Fruit fly (Drosophila melanogaster) whole organism, prepupa: Measurements from ENCODE around the gene Polr3H.

Source experiments
- CG10631 ChIP-seq: fragments of 200-800 bp; sonication (Bioruptor generic); optimal IDR thresholded peaks from 2 replicates; lab custom pipeline; 2016; ENCODE audit warnings: missing biosample characterization, missing genetic modification characterization
- CG10669 ChIP-seq: fragments of 200-800 bp; sonication (Bioruptor generic); optimal IDR thresholded peaks from 3 replicates; lab custom pipeline; 2018; ENCODE audit warnings: missing biosample characterization, mild to moderate bottlenecking, missing genetic modification characterization, moderate library complexity
- CG11294 ChIP-seq: fragments of 200-800 bp; sonication (Bioruptor generic); IDR thresholded peaks from 2 replicates; pipeline ENCODE4 v1.3.6; 2022; ENCODE audit warnings: missing biosample characterization, missing genetic modification characterization
- CG11902 ChIP-seq: fragments of 200-800 bp; sonication (Bioruptor generic); optimal IDR thresholded peaks from 3 replicates; lab custom pipeline; 2016; ENCODE audit warnings: missing biosample characterization, missing genetic modification characterization
- CG15336 ChIP-seq: fragments of 200-800 bp; sonication (Bioruptor generic); IDR thresholded peaks from 2 replicates; pipeline ENCODE4 v1.3.6; 2022; ENCODE audit warnings: missing biosample characterization, missing genetic modification characterization
- CG16779 ChIP-seq: fragments of 200-800 bp; sonication (Bioruptor generic); optimal IDR thresholded peaks from 3 replicates; lab custom pipeline; 2017; ENCODE audit warnings: missing biosample characterization, mild to moderate bottlenecking, missing genetic modification characterization
- CG3032 ChIP-seq: fragments of 200-800 bp; optimal IDR thresholded peaks from 2 replicates; lab custom pipeline; 2019; ENCODE audit warnings: missing biosample characterization, mild to moderate bottlenecking, missing genetic modification characterization, moderate library complexity
- CG31627 ChIP-seq: fragments of 200-800 bp; sonication (Bioruptor generic); optimal IDR thresholded peaks from 3 replicates; lab custom pipeline; 2016; ENCODE audit warnings: missing biosample characterization, missing genetic modification characterization
- CG32006 ChIP-seq: fragments of 200-800 bp; sonication (Bioruptor generic); optimal IDR thresholded peaks from 3 replicates; lab custom pipeline; 2017; ENCODE audit warnings: missing biosample characterization, mild to moderate bottlenecking, missing genetic modification characterization
- CG34406 ChIP-seq: fragments of 200-800 bp; sonication (Bioruptor generic); optimal IDR thresholded peaks from 3 replicates; lab custom pipeline; 2016; ENCODE audit warnings: missing biosample characterization, missing genetic modification characterization
- CG3919 ChIP-seq: fragments of 200-800 bp; sonication (Bioruptor generic); optimal IDR thresholded peaks from 3 replicates; lab custom pipeline; 2016; ENCODE audit warnings: missing biosample characterization, missing genetic modification characterization
- CG4318 ChIP-seq: fragments of 200-800 bp; sonication (Bioruptor generic); optimal IDR thresholded peaks from 3 replicates; lab custom pipeline; 2017; ENCODE audit warnings: missing biosample characterization, mild to moderate bottlenecking, missing genetic modification characterization
- CG6276 ChIP-seq: fragments of 200-800 bp; sonication (Bioruptor generic); optimal IDR thresholded peaks from 2 replicates; lab custom pipeline; 2017; ENCODE audit warnings: missing biosample characterization, mild to moderate bottlenecking, missing genetic modification characterization
- CG6792 ChIP-seq: fragments of 200-800 bp; sonication (Bioruptor generic); optimal IDR thresholded peaks from 3 replicates; lab custom pipeline; 2016; ENCODE audit warnings: missing biosample characterization, missing genetic modification characterization
- CG6808 ChIP-seq: fragments of 200-800 bp; sonication (Bioruptor generic); optimal IDR thresholded peaks from 3 replicates; lab custom pipeline; 2017; ENCODE audit warnings: missing biosample characterization, missing genetic modification characterization, mild to moderate bottlenecking, moderate library complexity, missing genetic modification reagents
- CG8319 ChIP-seq: fragments of 200-800 bp; sonication (Bioruptor generic); optimal IDR thresholded peaks from 3 replicates; lab custom pipeline; 2016; ENCODE audit warnings: missing biosample characterization, missing genetic modification characterization
- CG9139 ChIP-seq: fragments of 200-800 bp; sonication (Bioruptor generic); optimal IDR thresholded peaks from 3 replicates; lab custom pipeline; 2017; ENCODE audit warnings: missing biosample characterization, mild to moderate bottlenecking, missing genetic modification characterization
- Eip78C ChIP-seq: fragments of 200-800 bp; sonication (Bioruptor generic); peaks from one replicate; lab custom pipeline; 2016; ENCODE audit warnings: missing biosample characterization, missing genetic modification characterization
- Eip93F ChIP-seq: fragments of 200-800 bp; sonication (Bioruptor generic); optimal IDR thresholded peaks from 2 replicates; lab custom pipeline; 2016; ENCODE audit warnings: missing biosample characterization, mild to moderate bottlenecking, missing genetic modification characterization
- Ets21C ChIP-seq: fragments of 200-800 bp; sonication (Bioruptor generic); optimal IDR thresholded peaks from 3 replicates; lab custom pipeline; 2016; ENCODE audit warnings: missing biosample characterization, missing genetic modification characterization
- Ets96B ChIP-seq: fragments of 200-800 bp; optimal IDR thresholded peaks from 2 replicates; lab custom pipeline; 2019; ENCODE audit warnings: missing biosample characterization, mild to moderate bottlenecking, missing genetic modification characterization, moderate library complexity
- Gug ChIP-seq: fragments of 200-800 bp; sonication (Bioruptor generic); IDR thresholded peaks from 2 replicates; pipeline ENCODE4 v1.3.6; 2022; ENCODE audit warnings: missing biosample characterization, missing genetic modification characterization
- Hr4 ChIP-seq: fragments of 200-800 bp; sonication (Bioruptor generic); optimal IDR thresholded peaks from 3 replicates; lab custom pipeline; 2016; ENCODE audit warnings: missing biosample characterization, missing genetic modification characterization
- Met ChIP-seq: fragments of 200-800 bp; sonication (Bioruptor generic); optimal IDR thresholded peaks from 3 replicates; lab custom pipeline; 2016; ENCODE audit warnings: missing biosample characterization, missing genetic modification characterization
- OdsH ChIP-seq: fragments of 200-800 bp; sonication (Bioruptor generic); optimal IDR thresholded peaks from 3 replicates; lab custom pipeline; 2016; ENCODE audit warnings: missing biosample characterization, missing genetic modification characterization
- Smox ChIP-seq: fragments of 200-800 bp; sonication (Bioruptor generic); optimal IDR thresholded peaks from 3 replicates; lab custom pipeline; 2016; ENCODE audit warnings: missing biosample characterization, missing genetic modification characterization
- Sox14 ChIP-seq: fragments of 200-800 bp; sonication (Bioruptor generic); optimal IDR thresholded peaks from 3 replicates; lab custom pipeline; 2016; ENCODE audit warnings: missing biosample characterization, missing genetic modification characterization
- achi ChIP-seq: fragments of 200-800 bp; sonication (Bioruptor generic); optimal IDR thresholded peaks from 3 replicates; lab custom pipeline; 2016; ENCODE audit warnings: missing biosample characterization, missing genetic modification characterization
- acj6 ChIP-seq: fragments of 200-800 bp; sonication (Bioruptor generic); optimal IDR thresholded peaks from 3 replicates; lab custom pipeline; 2016; ENCODE audit warnings: missing biosample characterization, missing genetic modification characterization
- dsx ChIP-seq: fragments of 200-800 bp; optimal IDR thresholded peaks from 3 replicates; lab custom pipeline; 2019; ENCODE audit warnings: missing biosample characterization, mild to moderate bottlenecking, missing genetic modification characterization, moderate library complexity; ENCODE audit not compliant: poor library complexity, severe bottlenecking
- eg ChIP-seq: fragments of 200-800 bp; sonication (Bioruptor generic); IDR thresholded peaks from 3 replicates; pipeline ENCODE4 v1.3.6; 2022; ENCODE audit warnings: missing biosample characterization, missing genetic modification characterization
- fd59A ChIP-seq: fragments of 200-800 bp; sonication (Bioruptor generic); optimal IDR thresholded peaks from 2 replicates; lab custom pipeline; 2017; ENCODE audit warnings: missing biosample characterization, mild to moderate bottlenecking, missing genetic modification characterization, missing genetic modification reagents
- fd85E ChIP-seq: fragments of 200-800 bp; sonication (Bioruptor generic); optimal IDR thresholded peaks from 3 replicates; lab custom pipeline; 2016; ENCODE audit warnings: missing biosample characterization, missing genetic modification characterization
- net ChIP-seq: fragments of 200-800 bp; sonication (Bioruptor generic); optimal IDR thresholded peaks from 3 replicates; lab custom pipeline; 2016; ENCODE audit warnings: missing biosample characterization, missing genetic modification characterization
- pdm3 ChIP-seq: fragments of 200-800 bp; sonication (Bioruptor generic); optimal IDR thresholded peaks from 3 replicates; lab custom pipeline; 2016; ENCODE audit warnings: missing biosample characterization, missing genetic modification characterization
- spab ChIP-seq: fragments of 200-800 bp; sonication (Bioruptor generic); optimal IDR thresholded peaks from 2 replicates; lab custom pipeline; 2017; ENCODE audit warnings: missing biosample characterization, mild to moderate bottlenecking, missing genetic modification characterization, missing genetic modification reagents
- ss ChIP-seq, 2 experiments: fragments of 200-800 bp; sonication (Bioruptor generic); optimal IDR thresholded peaks; 2 replicates in 1 of 2; 3 replicates in 1 of 2; lab custom pipeline; 2017 to 2018; ENCODE audit warnings: mild to moderate bottlenecking in 2 of 2, missing biosample characterization in 2 of 2, missing genetic modification characterization in 2 of 2, moderate library complexity in 1 of 2
- svp ChIP-seq: fragments of 200-800 bp; sonication (Bioruptor generic); peaks from one replicate; lab custom pipeline; 2016; ENCODE audit warnings: missing biosample characterization, missing genetic modification characterization
- topi ChIP-seq: fragments of 200-800 bp; sonication (Bioruptor generic); optimal IDR thresholded peaks from 3 replicates; lab custom pipeline; 2016; ENCODE audit warnings: missing biosample characterization, missing genetic modification characterization
- vri ChIP-seq: fragments of 200-800 bp; sonication (Bioruptor generic); optimal IDR thresholded peaks from 3 replicates; lab custom pipeline; 2016; ENCODE audit warnings: missing biosample characterization, mild to moderate bottlenecking, missing genetic modification characterization

The Polr3H gene

DNA sequence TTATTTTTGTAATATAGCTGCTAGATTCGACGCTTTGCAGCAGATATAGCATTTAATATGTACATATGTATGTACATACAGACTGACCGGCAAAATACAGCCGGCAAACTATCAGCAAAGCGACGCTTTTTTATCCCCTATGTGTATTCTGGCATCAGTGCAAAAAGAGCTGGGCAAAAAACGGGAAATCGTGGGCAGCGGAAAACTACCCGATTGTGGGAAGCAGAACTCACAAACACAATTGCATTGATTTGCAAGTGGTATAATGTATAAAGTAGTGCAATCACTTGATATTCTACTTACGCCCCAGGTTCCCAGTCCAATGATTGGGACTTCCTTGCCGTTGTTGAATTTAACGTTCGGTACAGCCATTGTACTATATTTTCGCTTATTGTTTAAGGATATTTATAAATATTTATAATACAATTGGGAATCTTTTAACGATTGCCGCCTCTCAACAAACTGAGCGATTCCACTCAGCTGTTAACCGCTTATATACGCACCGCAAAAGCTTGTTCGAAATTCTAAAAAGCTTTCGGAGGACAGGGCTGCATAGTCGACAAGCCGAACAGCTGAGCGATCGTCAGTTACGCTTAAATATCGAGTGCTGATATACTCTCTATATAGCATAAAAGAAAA lies 25.2 kb upstream of the Polr3H start (continued):
- no peak for TF ChIP-seq CG8319 (GFP tag; lab: Kevin White, UChicago)
- no peak for TF ChIP-seq CG3919 (GFP tag; lab: Kevin White, UChicago)
- TF ChIP-seq Ets96B (tag; lab: Kevin White, UChicago), result no peak
- no peak for TF ChIP-seq CG34406 (GFP tag; lab: Kevin White, UChicago)

DNA sequence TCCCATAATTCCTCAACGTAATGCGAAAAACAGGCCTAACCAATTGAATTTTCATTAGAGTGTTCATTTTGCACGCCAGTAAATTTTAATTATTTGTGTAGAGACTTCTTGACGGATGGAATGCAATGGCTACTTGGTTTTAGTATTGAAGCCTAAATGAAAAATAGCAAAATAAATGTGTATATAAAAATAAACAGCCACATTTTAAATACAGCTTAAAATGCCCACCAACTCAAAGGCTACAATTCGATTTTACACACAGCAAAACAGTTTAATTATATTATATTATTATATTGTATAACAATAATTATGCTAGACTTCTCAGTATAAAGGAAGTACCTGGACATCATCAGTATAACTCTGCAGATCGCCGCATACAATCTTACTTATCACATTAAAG lies 24.3 kb upstream of the Polr3H start, which contains the start of gene Akr1B:
Gene Akr1B (minus strand): TSS at position 101 of the 400 bp plus-strand sequence.
- no peak for TF ChIP-seq Smox (GFP tag; lab: Kevin White, UChicago)
- TF ChIP-seq CG9139 (GFP tag; lab: Kevin White, UChicago), result no peak
- no peak for TF ChIP-seq acj6
- TF ChIP-seq achi (GFP tag; lab: Kevin White, UChicago), result no peak
- TF ChIP-seq CG11902, result no peak
- no peak for TF ChIP-seq pdm3 (GFP tag; lab: Kevin White, UChicago)
- TF ChIP-seq Eip78C (GFP tag; lab: Kevin White, UChicago), result no peak
- TF ChIP-seq CG11294 (GFP tag; lab: Robert Waterston, UW), result no peak
- no peak for TF ChIP-seq dsx (GFP tag; lab: Kevin White, UChicago)
- TF ChIP-seq CG15336, result no peak
- no peak for TF ChIP-seq CG10631 (GFP tag; lab: Kevin White, UChicago)
- TF ChIP-seq net (GFP tag; lab: Kevin White, UChicago), result no peak
- no peak for TF ChIP-seq OdsH
- no peak for TF ChIP-seq Gug (GFP tag; lab: Robert Waterston, UW)
- no peak for TF ChIP-seq spab (GFP tag; lab: Kevin White, UChicago)
- TF ChIP-seq, all 60 proteins: peak for 0

DNA sequence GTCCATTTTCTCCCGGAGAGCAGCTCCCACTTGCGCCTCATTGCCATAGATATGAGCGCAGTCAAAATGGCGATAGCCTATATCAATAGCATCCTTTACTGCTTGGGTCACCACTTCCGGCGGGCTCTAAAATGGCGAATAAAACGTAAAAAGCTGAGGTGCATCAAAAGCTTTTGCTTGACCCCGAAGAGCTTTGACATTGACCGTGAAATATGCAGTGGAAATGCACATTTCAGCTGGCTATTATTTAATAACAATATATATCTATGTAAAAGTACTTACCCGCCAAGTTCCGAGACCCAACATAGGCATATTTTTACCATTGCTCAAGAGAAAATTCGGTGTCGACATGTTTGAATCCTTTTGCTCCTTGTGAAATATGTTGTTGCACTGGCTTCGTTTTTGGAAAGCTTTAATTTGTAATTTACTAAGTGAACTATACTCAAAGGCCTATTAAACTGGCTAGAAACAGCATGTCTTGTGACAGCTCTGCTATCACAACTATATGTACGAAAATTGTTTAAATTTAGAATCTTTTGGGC lies 22.9 kb upstream of the Polr3H start, which contains the start of gene CG6083:
Gene CG6083 (minus strand): TSS at position 492 of the 542 bp plus-strand sequence.
- no peak for TF ChIP-seq Hr4
- no peak for TF ChIP-seq Eip93F (GFP tag; lab: Kevin White, UChicago)
- no peak for TF ChIP-seq CG4318 (GFP tag; lab: Kevin White, UChicago)
- TF ChIP-seq CG16779 (tag; lab: Kevin White, UChicago), result no peak
- TF ChIP-seq Smox (GFP tag; lab: Kevin White, UChicago), result no peak
- no peak for TF ChIP-seq CG3032

DNA sequence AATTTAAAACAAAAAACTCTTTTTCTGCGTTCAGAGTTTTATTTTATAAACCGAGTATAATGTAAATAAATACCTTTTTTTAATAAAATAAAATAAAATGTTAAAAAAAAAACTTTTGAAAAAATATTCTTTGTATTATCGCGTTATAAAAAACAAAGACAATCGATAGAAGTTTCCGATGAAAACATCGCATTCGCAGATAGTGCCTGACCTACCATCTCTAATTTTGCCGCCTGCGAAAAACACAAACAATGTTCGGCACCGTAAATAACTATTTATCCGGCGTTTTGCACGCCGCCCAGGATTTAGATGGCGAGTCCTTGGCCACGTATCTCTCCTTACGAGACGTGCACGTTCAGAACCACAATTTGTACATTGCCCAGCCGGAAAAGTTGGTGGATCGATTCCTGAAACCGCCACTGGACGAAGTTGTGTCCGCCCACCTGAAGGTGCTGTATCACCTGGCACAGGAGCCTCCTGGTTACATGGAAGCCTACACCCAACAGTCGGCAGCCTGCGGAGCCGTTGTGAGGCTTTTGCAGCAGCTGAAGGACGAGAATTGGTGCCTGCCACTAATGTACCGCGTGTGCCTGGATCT lies 22.2 kb upstream of the Polr3H start, which contains the start of gene PCID2:
Gene PCID2 (plus strand): TSS at position 213 of the 598 bp plus-strand sequence.
- no peak for TF ChIP-seq vri (GFP tag; lab: Kevin White, UChicago)
- no peak for TF ChIP-seq CG10631 (GFP tag; lab: Kevin White, UChicago)
- peak; percentile 82 for TF ChIP-seq svp (GFP tag; lab: Kevin White, UChicago)
- peak; percentile 16 for TF ChIP-seq Eip78C (GFP tag; lab: Kevin White, UChicago)

DNA sequence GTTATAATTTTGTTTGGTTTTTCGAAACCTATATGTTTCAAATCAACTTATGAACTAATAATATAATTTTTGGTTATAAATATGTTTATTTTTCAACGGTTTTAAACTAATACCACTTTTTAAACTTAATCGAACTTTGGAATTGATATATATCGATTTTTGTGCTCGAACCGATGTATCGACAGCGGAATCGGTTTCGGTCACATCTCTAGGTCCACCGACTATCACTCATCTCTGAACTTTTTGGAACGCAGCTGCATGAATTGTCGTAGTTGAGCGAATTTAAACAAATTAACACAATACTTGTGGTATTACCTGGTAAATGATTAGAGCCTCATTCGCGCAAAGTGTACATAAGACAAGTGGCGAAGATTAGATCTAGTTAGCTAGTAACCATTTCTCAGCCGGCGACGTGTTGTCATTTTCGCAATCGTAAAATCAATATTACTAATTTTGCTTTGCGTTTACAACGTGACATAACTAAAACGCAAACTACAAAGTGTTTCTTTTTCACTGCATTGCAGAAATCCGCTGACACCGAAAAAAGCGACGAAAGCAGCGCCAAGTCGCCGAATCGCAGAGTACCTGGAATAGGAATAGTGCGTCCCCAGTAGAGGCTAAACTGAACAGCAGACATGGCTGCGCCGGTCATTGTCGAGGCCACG lies 20.6 kb upstream of the Polr3H start, which contains the start of gene Apt1:
Gene Apt1 (plus strand): TSS at position 219 of the 665 bp plus-strand sequence.
- TF ChIP-seq ss (GFP tag; optimal IDR thresholded peaks at IDR 0.05; lab: Kevin White, UChicago) (peak; percentile 27 to 41), Ets21C (GFP tag; lab: Kevin White, UChicago) (no peak), topi (GFP tag; lab: Kevin White, UChicago) (no peak), CG32006 (GFP tag; lab: Kevin White, UChicago) (no peak), CG16779 (tag; lab: Kevin White, UChicago) (no peak), Gug (GFP tag; lab: Robert Waterston, UW) (no peak), eg (no peak), Sox14 (GFP tag; lab: Kevin White, UChicago) (no peak), CG31627 (GFP tag; lab: Kevin White, UChicago) (no peak), CG9139 (GFP tag; lab: Kevin White, UChicago) (no peak), Met (no peak), CG6792 (GFP tag; lab: Kevin White, UChicago) (no peak), fd85E (GFP tag; lab: Kevin White, UChicago) (no peak), CG6808 (no peak), CG3032 (peak; percentile 6), CG11902 (no peak), CG10669 (GFP tag; lab: Kevin White, UChicago) (no peak), CG15336 (no peak), fd59A (GFP tag; lab: Kevin White, UChicago) (no peak), CG6276 (GFP tag; lab: Kevin White, UChicago) (no peak), CG34406 (GFP tag; lab: Kevin White, UChicago) (no peak), net (GFP tag; lab: Kevin White, UChicago) (no peak), CG4318 (GFP tag; lab: Kevin White, UChicago) (no peak)
